Worm (Caenorhabditis elegans): ENCODE results near the gene Y59A8B.24.

- TF ChIP-seq madf-2 (tag; optimal IDR thresholded peaks at IDR 0.05) (no peak), syd-9 (tag; optimal IDR thresholded peaks at IDR 0.05) (no peak), ceh-9 (tag; optimal IDR thresholded peaks at IDR 0.05) (no peak), pha-4 (tag; optimal IDR thresholded peaks at IDR 0.05) (no peak), hlh-13 (GFP tag; optimal IDR thresholded peaks at IDR 0.05) (no peak), ceh-30 (tag; optimal IDR thresholded peaks at IDR 0.05) (no peak), sdc-2 (tag; optimal IDR thresholded peaks at IDR 0.05) (no peak), elt-4 (tag; optimal IDR thresholded peaks at IDR 0.05) (no peak), che-1 (tag; optimal IDR thresholded peaks at IDR 0.05) (no peak), elt-2 (tag; optimal IDR thresholded peaks at IDR 0.05) (no peak), lim-6 (tag; optimal IDR thresholded peaks at IDR 0.05) (no peak)
Observed at ce11 chrV:17948036-17948691, 3.6 kb upstream of the Y59A8B.24 start.
